Worm (Caenorhabditis elegans): Measurements from ENCODE around the gene C16C8.11.

Gene C16C8.11

ce11 chrII:3502520-3503323, 49.2 kb downstream of the C16C8.11 start, which contains the start of the genes col-71 and Y49F6B.2 (continued):
- TF ChIP-seq tlp-1 (tag; optimal IDR thresholded peaks at IDR 0.05) (no peak), F16B12.6 (tag; optimal IDR thresholded peaks at IDR 0.05) (peak; percentile 66), C04F5.9 (tag; optimal IDR thresholded peaks at IDR 0.05) (peak; percentile 80), snpc-4 (tag; optimal IDR thresholded peaks at IDR 0.05) (peak; percentile 58), mdl-1 (tag; optimal IDR thresholded peaks at IDR 0.05) (peak in 1 of 2 experiments; percentile 53), xbp-1 (tag; optimal IDR thresholded peaks at IDR 0.05) (peak; percentile 87), ceh-90 (tag; optimal IDR thresholded peaks at IDR 0.05) (peak; percentile 91), fos-1 (tag; optimal IDR thresholded peaks at IDR 0.05) (peak; percentile 64), lin-13 (GFP tag; optimal IDR thresholded peaks at IDR 0.05) (peak; percentile 80), lin-14 (GFP tag; optimal IDR thresholded peaks at IDR 0.05) (peak; percentile 89), ceh-63 (GFP tag; optimal IDR thresholded peaks at IDR 0.05) (no peak), nhr-85 (tag) (peak; percentile 91), fkh-4 (tag; optimal IDR thresholded peaks at IDR 0.05; ENCODE audit: borderline replicate concordance) (peak; percentile 95), swsn-7 (tag; optimal IDR thresholded peaks at IDR 0.05) (peak; percentile 81), nhr-237 (tag; optimal IDR thresholded peaks at IDR 0.05) (peak; percentile 40), lin-35 (GFP tag; optimal IDR thresholded peaks at IDR 0.05) (peak; percentile 71 to 74), pax-3 (tag; optimal IDR thresholded peaks at IDR 0.05) (peak; percentile 81), egl-13 (tag; optimal IDR thresholded peaks at IDR 0.05) (peak; percentile 91), blmp-1 (tag; optimal IDR thresholded peaks at IDR 0.05) (peak; percentile 57), sox-4 (tag; optimal IDR thresholded peaks at IDR 0.05) (peak; percentile 76), tbx-2 (tag; optimal IDR thresholded peaks at IDR 0.05) (peak; percentile 89), ztf-11 (tag; optimal IDR thresholded peaks at IDR 0.05) (peak in 1 of 2 experiments; percentile 90), egl-27 (tag; optimal IDR thresholded peaks at IDR 0.05) (no peak), nhr-71 (tag; optimal IDR thresholded peaks at IDR 0.05) (peak; percentile 87), nhr-11 (tag; optimal IDR thresholded peaks at IDR 0.05) (peak; percentile 22), ceh-82 (tag; optimal IDR thresholded peaks at IDR 0.05) (peak; percentile 76 to 82 (median 78)), unc-98 (GFP tag; IDR thresholded peaks at IDR 0.05) (peak; percentile 80), hlh-17 (GFP tag; optimal IDR thresholded peaks at IDR 0.05; ENCODE audit: borderline replicate concordance) (no peak), irx-1 (tag; optimal IDR thresholded peaks at IDR 0.05) (peak; percentile 92), ets-5 (GFP tag; IDR thresholded peaks at IDR 0.05) (no peak), lsy-2 (tag; optimal IDR thresholded peaks at IDR 0.05) (peak; percentile 84 to 85), unc-130 (tag; optimal IDR thresholded peaks at IDR 0.05) (peak; percentile 24), zag-1 (tag; optimal IDR thresholded peaks at IDR 0.05) (no peak), mab-9 (GFP tag; IDR thresholded peaks at IDR 0.05) (peak; percentile 86), rnt-1 (tag; optimal IDR thresholded peaks at IDR 0.05) (peak; percentile 98), nhr-28 (tag; optimal IDR thresholded peaks at IDR 0.05) (no peak), isw-1 (GFP tag; IDR thresholded peaks at IDR 0.05) (peak; percentile 74), lir-3 (tag; optimal IDR thresholded peaks at IDR 0.05; ENCODE audit: poor library complexity) (peak; percentile 95), jun-1 (tag; optimal IDR thresholded peaks at IDR 0.05) (peak; percentile 31), unc-62 (GFP tag; optimal IDR thresholded peaks at IDR 0.05) (no peak), unc-86 (tag; optimal IDR thresholded peaks at IDR 0.05) (peak; percentile 75), mef-2 (tag; optimal IDR thresholded peaks at IDR 0.05) (no peak), elt-2 (tag; optimal IDR thresholded peaks at IDR 0.05) (peak; percentile 68), fkh-10 (GFP tag; optimal IDR thresholded peaks at IDR 0.05) (peak; percentile 74), nhr-20 (tag; optimal IDR thresholded peaks at IDR 0.05) (peak; percentile 76), hpl-2 (GFP tag; optimal IDR thresholded peaks at IDR 0.05) (no peak), ztf-4 (tag; optimal IDR thresholded peaks at IDR 0.05) (no peak), C16A3.4 (tag; optimal IDR thresholded peaks at IDR 0.05) (peak; percentile 72), zip-4 (GFP tag; optimal IDR thresholded peaks at IDR 0.05) (no peak)

Measured in whole organism, L1 larva.